Fruit fly (Drosophila melanogaster) whole organism, embryonic: Measurements from ENCODE around the gene CG3984.
A peak's percentile ranks its signal among the peaks of the same experiment; 100 is the strongest.

Source experiments
- ATbp ChIP-seq: fragments of 200-800 bp; sonication (Bioruptor generic); optimal IDR thresholded peaks from 2 replicates; lab custom pipeline; 2017; ENCODE audit warnings: missing biosample characterization, mild to moderate bottlenecking, missing genetic modification characterization, missing genetic modification reagents
- Abd-B ChIP-seq: fragments of 200-800 bp; sonication (Bioruptor generic); optimal IDR thresholded peaks from 2 replicates; lab custom pipeline; 2018; ENCODE audit warnings: missing biosample characterization, mild to moderate bottlenecking, missing genetic modification characterization, moderate library complexity
- Atf-2 ChIP-seq: fragments of 200-800 bp; sonication (Bioruptor generic); optimal IDR thresholded peaks from 2 replicates; lab custom pipeline; 2016; ENCODE audit warnings: missing biosample characterization, missing genetic modification characterization
- C15 ChIP-seq: fragments of 200-800 bp; sonication (Bioruptor generic); IDR thresholded peaks from 3 replicates; pipeline ENCODE4 v1.3.6; 2022; ENCODE audit warnings: missing biosample characterization, missing genetic modification characterization
- CG10147 ChIP-seq: fragments of 200-800 bp; sonication (Bioruptor generic); optimal IDR thresholded peaks from 2 replicates; lab custom pipeline; 2019; ENCODE audit warnings: missing biosample characterization, mild to moderate bottlenecking, missing genetic modification characterization, moderate library complexity
- CG12769 ChIP-seq: fragments of 200-800 bp; sonication (Bioruptor generic); optimal IDR thresholded peaks from 2 replicates; lab custom pipeline; 2019; ENCODE audit warnings: missing biosample characterization, mild to moderate bottlenecking, missing genetic modification characterization, moderate library complexity
- CG14710 ChIP-seq: fragments of 200-800 bp; sonication (Bioruptor generic); optimal IDR thresholded peaks from 3 replicates; lab custom pipeline; 2019; ENCODE audit warnings: missing biosample characterization, mild to moderate bottlenecking, missing genetic modification characterization, moderate library complexity
- CG1602 ChIP-seq: fragments of 200-800 bp; sonication (Bioruptor generic); optimal IDR thresholded peaks from 3 replicates; lab custom pipeline; 2016; ENCODE audit warnings: missing biosample characterization, missing genetic modification characterization
- CG18476 ChIP-seq: fragments of 200-800 bp; sonication (Bioruptor generic); optimal IDR thresholded peaks from 2 replicates; lab custom pipeline; 2016; ENCODE audit warnings: missing biosample characterization, mild to moderate bottlenecking, missing genetic modification characterization
- CG2129 ChIP-seq: fragments of 200-800 bp; sonication (Bioruptor generic); IDR thresholded peaks from 2 replicates; pipeline ENCODE4 v1.3.6; 2022; ENCODE audit warnings: missing biosample characterization, missing genetic modification characterization; ENCODE audit not compliant: partially characterized antibody
- CG30020 ChIP-seq: fragments of 200-800 bp; optimal IDR thresholded peaks from 2 replicates; lab custom pipeline; 2019; ENCODE audit warnings: missing biosample characterization, mild to moderate bottlenecking, missing genetic modification characterization, moderate library complexity
- CG3065 ChIP-seq: fragments of 200-800 bp; sonication (Bioruptor generic); optimal IDR thresholded peaks from 2 replicates; lab custom pipeline; 2016; ENCODE audit warnings: missing biosample characterization, missing genetic modification characterization
- CG3281 ChIP-seq: fragments of 200-800 bp; sonication (Bioruptor generic); optimal IDR thresholded peaks from 3 replicates; lab custom pipeline; 2017; ENCODE audit warnings: missing biosample characterization, mild to moderate bottlenecking, missing genetic modification characterization
- CG33213 ChIP-seq: fragments of 200-800 bp; sonication (Bioruptor generic); optimal IDR thresholded peaks from 3 replicates; lab custom pipeline; 2016; ENCODE audit warnings: missing biosample characterization, missing genetic modification characterization
- CG34376 ChIP-seq: fragments of 200-800 bp; sonication (Bioruptor generic); optimal IDR thresholded peaks from 2 replicates; lab custom pipeline; 2018; ENCODE audit warnings: missing biosample characterization, mild to moderate bottlenecking, missing genetic modification characterization
- CG5180 ChIP-seq: fragments of 200-800 bp; sonication (Bioruptor generic); optimal IDR thresholded peaks from 3 replicates; lab custom pipeline; 2017; ENCODE audit warnings: missing biosample characterization, missing genetic modification characterization, mild to moderate bottlenecking, moderate library complexity, missing genetic modification reagents
- CG6813 ChIP-seq: fragments of 200-800 bp; sonication (Bioruptor generic); optimal IDR thresholded peaks from 2 replicates; lab custom pipeline; 2017; ENCODE audit warnings: missing biosample characterization, missing genetic modification characterization, mild to moderate bottlenecking, moderate library complexity, missing genetic modification reagents
- CG7928 ChIP-seq: fragments of 200-800 bp; sonication (Bioruptor generic); optimal IDR thresholded peaks from 2 replicates; lab custom pipeline; 2017; ENCODE audit warnings: missing biosample characterization, mild to moderate bottlenecking, missing genetic modification characterization
- CHES-1-like ChIP-seq: fragments of 200-800 bp; sonication (Bioruptor generic); optimal IDR thresholded peaks from 2 replicates; lab custom pipeline; 2016; ENCODE audit warnings: missing biosample characterization, missing genetic modification characterization
- D ChIP-seq, 2 experiments: fragments of 200-800 bp in 1 of 2; fragments of >200 bp in 1 of 2; sonication (Bioruptor generic) in 1 of 2; optimal IDR thresholded peaks; 2 replicates in 1 of 2; 3 replicates in 1 of 2; lab custom pipeline; 2017; ENCODE audit warnings: mild to moderate bottlenecking in 1 of 2, missing biosample characterization in 1 of 2, missing genetic modification characterization in 1 of 2, missing genetic modification reagents in 1 of 2
- E2f1 ChIP-seq: fragments of 200-800 bp; sonication (Bioruptor generic); IDR thresholded peaks from 2 replicates; pipeline ENCODE4 v1.3.6; 2022; ENCODE audit warnings: missing biosample characterization, missing genetic modification characterization
- Fer2 ChIP-seq: fragments of 200-800 bp; sonication (Bioruptor generic); optimal IDR thresholded peaks from 2 replicates; lab custom pipeline; 2018; ENCODE audit warnings: missing biosample characterization, mild to moderate bottlenecking, missing genetic modification characterization, moderate library complexity
- Jarid2 ChIP-seq: fragments of 200-800 bp; sonication (Bioruptor generic); optimal IDR thresholded peaks from 3 replicates; lab custom pipeline; 2017; ENCODE audit warnings: mild to moderate bottlenecking, missing biosample characterization, missing genetic modification reagents, missing genetic modification characterization
- Nf-YC ChIP-seq: fragments of 200-800 bp; optimal IDR thresholded peaks from 3 replicates; lab custom pipeline; 2019; ENCODE audit warnings: missing biosample characterization, mild to moderate bottlenecking, missing genetic modification characterization, moderate library complexity
- Oli ChIP-seq: fragments of 200-800 bp; sonication (Bioruptor generic); optimal IDR thresholded peaks from 2 replicates; lab custom pipeline; 2018; ENCODE audit warnings: missing biosample characterization, mild to moderate bottlenecking, missing genetic modification characterization, moderate library complexity
- Opbp ChIP-seq: fragments of 200-800 bp; sonication (Bioruptor generic); IDR thresholded peaks from 3 replicates; pipeline ENCODE4 v1.3.6; 2022; ENCODE audit warnings: missing biosample characterization, missing genetic modification characterization; ENCODE audit not compliant: partially characterized antibody
- Optix ChIP-seq: fragments of 200-800 bp; sonication (Bioruptor generic); IDR thresholded peaks from 3 replicates; pipeline ENCODE4 v1.3.6; 2022; ENCODE audit warnings: missing biosample characterization, missing genetic modification characterization
- Rx ChIP-seq: fragments of 200-800 bp; sonication (Bioruptor generic); IDR thresholded peaks from 2 replicates; pipeline ENCODE4 v1.3.6; 2022; ENCODE audit warnings: missing biosample characterization, missing genetic modification characterization
- Side ChIP-seq: fragments of 200-800 bp; sonication (Bioruptor generic); optimal IDR thresholded peaks from 2 replicates; lab custom pipeline; 2016; ENCODE audit warnings: missing biosample characterization, missing genetic modification characterization
- Ssrp ChIP-seq: fragments of 200-800 bp; sonication (Bioruptor generic); optimal IDR thresholded peaks from 2 replicates; lab custom pipeline; 2018; ENCODE audit warnings: missing biosample characterization, mild to moderate bottlenecking, missing genetic modification characterization, moderate library complexity
- btn ChIP-seq: fragments of 200-800 bp; sonication (Bioruptor generic); optimal IDR thresholded peaks from 2 replicates; lab custom pipeline; 2016; ENCODE audit warnings: missing biosample characterization, missing genetic modification characterization
- chif ChIP-seq, 2 experiments: fragments of 200-800 bp; sonication (Bioruptor generic); optimal IDR thresholded peaks; 3 replicates each; lab custom pipeline; 2016; ENCODE audit warnings: missing biosample characterization in 2 of 2, missing genetic modification characterization in 2 of 2
- dmrt11E ChIP-seq: fragments of 200-800 bp; sonication (Bioruptor generic); optimal IDR thresholded peaks from 3 replicates; lab custom pipeline; 2018; ENCODE audit warnings: missing biosample characterization, mild to moderate bottlenecking, missing genetic modification characterization, moderate library complexity
- en ChIP-seq: fragments of 200-800 bp; sonication (Bioruptor generic); optimal IDR thresholded peaks from 2 replicates; lab custom pipeline; 2016; ENCODE audit warnings: missing biosample characterization, missing genetic modification characterization
- esg ChIP-seq: fragments of 200-800 bp; sonication (Bioruptor generic); conservative IDR thresholded peaks from 2 replicates; pipeline ENCODE4 v1.3.6; 2022; ENCODE audit warnings: missing biosample characterization, missing genetic modification characterization
- eyg ChIP-seq: fragments of 200-800 bp; sonication (Bioruptor generic); optimal IDR thresholded peaks from 3 replicates; lab custom pipeline; 2016; ENCODE audit warnings: missing biosample characterization, missing genetic modification characterization
- fd96Cb ChIP-seq: fragments of 200-800 bp; sonication (Bioruptor generic); optimal IDR thresholded peaks from 2 replicates; lab custom pipeline; 2018; ENCODE audit warnings: missing biosample characterization, mild to moderate bottlenecking, missing genetic modification characterization, moderate library complexity
- hb ChIP-seq: fragments of 200-800 bp; sonication (Bioruptor generic); IDR thresholded peaks from 3 replicates; pipeline ENCODE4 v1.3.6; 2022; ENCODE audit warnings: missing biosample characterization, missing genetic modification characterization; ENCODE audit not compliant: partially characterized antibody
- prd ChIP-seq, 3 experiments: fragments of >200 bp in 2 of 3; fragments of 200-800 bp in 1 of 3; sonication (Bioruptor generic) in 1 of 3; optimal IDR thresholded peaks in 2 of 3; IDR thresholded peaks in 1 of 3; 2 replicates in 2 of 3; 3 replicates in 1 of 3; pipeline versions ENCODE4 v1.3.6 to Lab custom; 2017 to 2022; ENCODE audit warnings: missing biosample characterization in 1 of 3, missing genetic modification characterization in 1 of 3
- pum ChIP-seq: fragments of 200-800 bp; sonication (Bioruptor generic); optimal IDR thresholded peaks from 2 replicates; lab custom pipeline; 2016; ENCODE audit warnings: missing biosample characterization, missing genetic modification characterization
- ro ChIP-seq: fragments of 200-800 bp; sonication (Bioruptor generic); IDR thresholded peaks from 2 replicates; pipeline ENCODE4 v1.3.6; 2022; ENCODE audit warnings: missing biosample characterization, missing genetic modification characterization
- schlank ChIP-seq: fragments of 200-800 bp; sonication (Bioruptor generic); optimal IDR thresholded peaks from 2 replicates; lab custom pipeline; 2018; ENCODE audit warnings: missing biosample characterization, mild to moderate bottlenecking, missing genetic modification characterization
- seq ChIP-seq: fragments of 200-800 bp; sonication (Bioruptor generic); IDR thresholded peaks from 2 replicates; pipeline ENCODE4 v1.3.6; 2022; ENCODE audit warnings: missing biosample characterization, missing genetic modification characterization
- sisA ChIP-seq: fragments of 200-800 bp; sonication (Bioruptor generic); IDR thresholded peaks from 2 replicates; pipeline ENCODE4 v1.3.6; 2022; ENCODE audit warnings: missing biosample characterization, missing genetic modification characterization
- ssp ChIP-seq: fragments of 200-800 bp; sonication (Bioruptor generic); IDR thresholded peaks from 2 replicates; pipeline ENCODE4 v1.3.6; 2022; ENCODE audit warnings: missing biosample characterization, missing genetic modification characterization
- twi ChIP-seq: fragments of 200-800 bp; optimal IDR thresholded peaks from 2 replicates; lab custom pipeline; 2019; ENCODE audit warnings: missing biosample characterization, mild to moderate bottlenecking, missing genetic modification characterization, moderate library complexity
- usp ChIP-seq: fragments of >200 bp; optimal IDR thresholded peaks from 2 replicates; lab custom pipeline; 2017; ENCODE audit warnings: missing biosample characterization, missing genetic modification characterization
- zf30C ChIP-seq: fragments of 200-800 bp; sonication (Bioruptor generic); optimal IDR thresholded peaks from 3 replicates; lab custom pipeline; 2018; ENCODE audit warnings: missing biosample characterization, mild to moderate bottlenecking, missing genetic modification characterization

Gene CG3984

dm6 chr3R:15087606-15088193, 49.2 kb upstream of the CG3984 start (continued):
- TF ChIP-seq eyg (GFP tag; lab: Kevin White, UChicago) (peak; percentile 81), zf30C (GFP tag; lab: Kevin White, UChicago) (no peak), Atf-2 (GFP tag; lab: Kevin White, UChicago) (peak; percentile 75), prd (optimal IDR thresholded peaks at IDR 0.05; lab: Kevin White, UChicago) (no peak), prd (GFP tag; IDR thresholded peaks at IDR 0.05; lab: Robert Waterston, UW) (peak; percentile 93), CG1602 (peak; percentile 76), CG5180 (peak; percentile 67), E2f1 (GFP tag; lab: Robert Waterston, UW) (peak; percentile 93), fd96Cb (tag; lab: Kevin White, UChicago) (peak; percentile 89), Nf-YC (tag; lab: Kevin White, UChicago) (peak; percentile 47), esg (peak; percentile 88), CHES-1-like (peak; percentile 83), hb (GFP tag; lab: Robert Waterston, UW) (no peak), CG10147 (GFP tag; lab: Kevin White, UChicago) (peak; percentile 75), dmrt11E (tag; lab: Kevin White, UChicago) (peak; percentile 38), CG3065 (GFP tag; lab: Kevin White, UChicago) (peak; percentile 45), C15 (GFP tag; lab: Robert Waterston, UW) (peak; percentile 84), Optix (GFP tag; lab: Robert Waterston, UW) (peak; percentile 74), Ssrp (tag; lab: Kevin White, UChicago) (peak; percentile 75), usp (GFP tag; lab: Kevin White, UChicago) (no peak), en (peak; percentile 87), ro (GFP tag; lab: Robert Waterston, UW) (peak; percentile 75), ssp (peak; percentile 82), seq (GFP tag; lab: Robert Waterston, UW) (peak; percentile 90), pum (peak; percentile 85), twi (tag; lab: Kevin White, UChicago) (no peak), CG7928 (GFP tag; lab: Kevin White, UChicago) (peak; percentile 30), Oli (peak; percentile 89), Abd-B (GFP tag; lab: Kevin White, UChicago) (peak; percentile 88), btn (GFP tag; lab: Kevin White, UChicago) (peak; percentile 75), CG33213 (GFP tag; lab: Kevin White, UChicago) (peak; percentile 81), Rx (GFP tag; lab: Robert Waterston, UW) (peak; percentile 91), Jarid2 (GFP tag; lab: Kevin White, UChicago) (peak; percentile 56), CG3281 (GFP tag; lab: Kevin White, UChicago) (peak; percentile 76), Opbp (GFP tag; lab: Robert Waterston, UW) (no peak), Side (GFP tag; lab: Kevin White, UChicago) (peak; percentile 70), CG6813 (GFP tag; lab: Kevin White, UChicago) (peak; percentile 66), CG12769 (peak; percentile 84), schlank (tag; lab: Kevin White, UChicago) (no peak), CG18476 (peak; percentile 79), CG34376 (GFP tag; lab: Kevin White, UChicago) (no peak), sisA (GFP tag; lab: Robert Waterston, UW) (peak; percentile 93), CG30020 (tag; lab: Kevin White, UChicago) (no peak), ATbp (GFP tag; lab: Kevin White, UChicago) (peak; percentile 83), CG2129 (no peak), chif (GFP tag; optimal IDR thresholded peaks at IDR 0.05; lab: Kevin White, UChicago) (peak; percentile 73 to 85), Fer2 (peak; percentile 34), CG14710 (tag; lab: Kevin White, UChicago) (peak; percentile 54), D (optimal IDR thresholded peaks at IDR 0.05; lab: Kevin White, UChicago) (no peak), D (GFP tag; optimal IDR thresholded peaks at IDR 0.05; lab: Kevin White, UChicago) (peak; percentile 72)
